Worm (Caenorhabditis elegans): ENCODE measurements around the gene F34D10.4.

The F34D10.4 gene

DNA sequence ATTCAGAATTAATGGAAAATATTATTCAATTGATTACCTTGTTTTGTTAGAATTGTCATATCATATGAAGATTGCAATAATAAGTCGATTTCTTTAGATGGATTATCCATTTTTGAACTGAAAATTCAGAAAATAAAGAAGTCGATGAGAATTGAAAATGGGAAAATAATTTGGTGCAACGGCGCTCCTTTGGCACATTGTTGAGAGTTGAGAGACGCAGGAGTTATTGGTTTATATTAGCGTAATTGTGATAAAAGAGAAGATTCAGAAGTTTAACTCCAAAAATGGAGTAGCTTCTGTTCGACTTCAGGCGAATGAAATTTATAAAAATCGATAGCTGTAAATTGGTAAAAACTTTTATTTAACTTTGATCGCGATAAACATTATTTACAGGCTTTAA, 16.8 kb upstream of the F34D10.4 start, which contains the start of gene C14B1.8:
TSS of gene C14B1.8 (minus strand) at position 117 of the 400 bp plus-strand sequence.
- TF ChIP-seq ama-1 (optimal IDR thresholded peaks at IDR 0.05) = no peak
- peak; percentile 51 for TF ChIP-seq lin-15B (tag; optimal IDR thresholded peaks at IDR 0.05)
- no peak for TF ChIP-seq unc-39 (tag; optimal IDR thresholded peaks at IDR 0.05)
- TF ChIP-seq nhr-76 (tag; optimal IDR thresholded peaks at IDR 0.05) = no peak

- no peak for TF ChIP-seq elt-3 (tag; optimal IDR thresholded peaks at IDR 0.05)
- TF ChIP-seq fos-1 (tag; optimal IDR thresholded peaks at IDR 0.05) = no peak
- no peak for TF ChIP-seq mml-1 (tag; optimal IDR thresholded peaks at IDR 0.05)
- TF ChIP-seq egl-5 (tag; optimal IDR thresholded peaks at IDR 0.05) = no peak
- TF ChIP-seq fkh-10 (GFP tag; optimal IDR thresholded peaks at IDR 0.05) = no peak
- no peak for TF ChIP-seq eor-1 (tag; optimal IDR thresholded peaks at IDR 0.05)
Observed at ce11 chrIII:3723726-3724125, 12.7 kb upstream of the F34D10.4 start.

DNA sequence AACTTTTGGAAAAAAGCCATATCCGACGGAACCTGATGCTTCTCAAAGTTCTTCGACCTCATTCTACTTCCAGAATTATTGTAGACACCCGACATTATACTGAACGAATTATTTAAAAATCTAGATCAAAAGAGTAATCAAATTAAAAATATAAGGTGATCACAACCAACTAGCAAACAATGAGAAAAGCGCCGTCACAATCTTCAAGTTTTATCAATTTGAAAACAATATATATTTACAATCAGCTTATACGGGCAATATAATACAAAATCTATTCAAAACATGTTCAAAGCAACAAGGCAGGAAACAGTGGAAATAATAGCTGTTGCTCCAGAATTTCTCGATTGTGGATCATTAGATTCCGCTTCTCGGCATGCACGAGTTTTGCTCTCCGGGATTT, 11.5 kb upstream of the F34D10.4 start, which contains the start of gene C14B1.12:
TSS of gene C14B1.12 (minus strand) at position 101 of the 400 bp plus-strand sequence.
- no peak for TF ChIP-seq ztf-11 (tag; optimal IDR thresholded peaks at IDR 0.05)

ce11 chrIII:3726443-3726842, 10.0 kb upstream of the F34D10.4 start, which contains the start of gene gldi-5:
TSS of gene gldi-5 (minus strand) at chrIII:3726500.
- TF ChIP-seq ceh-16 (tag; optimal IDR thresholded peaks at IDR 0.05) (no peak), daf-12 (tag; optimal IDR thresholded peaks at IDR 0.05) (no peak), mml-1 (tag; optimal IDR thresholded peaks at IDR 0.05) (no peak), nhr-23 (tag; optimal IDR thresholded peaks at IDR 0.05) (no peak), sea-2 (GFP tag; optimal IDR thresholded peaks at IDR 0.05) (no peak), pha-4 (tag; optimal IDR thresholded peaks at IDR 0.05) (no peak), lin-15B (tag; optimal IDR thresholded peaks at IDR 0.05) (no peak), nhr-67 (tag; optimal IDR thresholded peaks at IDR 0.05) (no peak), nhr-12 (tag; optimal IDR thresholded peaks at IDR 0.05) (no peak), elt-1 (tag; optimal IDR thresholded peaks at IDR 0.05) (no peak), pqm-1 (tag; optimal IDR thresholded peaks at IDR 0.05) (no peak), ama-1 (optimal IDR thresholded peaks at IDR 0.05) (no peak), eor-1 (tag; optimal IDR thresholded peaks at IDR 0.05) (no peak), unc-39 (tag; optimal IDR thresholded peaks at IDR 0.05) (no peak), jun-1 (tag; optimal IDR thresholded peaks at IDR 0.05) (no peak), nhr-76 (tag; optimal IDR thresholded peaks at IDR 0.05) (no peak), aly-2 (tag; optimal IDR thresholded peaks at IDR 0.05) (no peak), tbx-2 (tag; optimal IDR thresholded peaks at IDR 0.05) (no peak), nfya-1 (tag; optimal IDR thresholded peaks at IDR 0.05; ENCODE audit: insufficient read depth) (no peak)

ce11 chrIII:3729520-3729919, 6.9 kb upstream of the F34D10.4 start, which contains the start of gene F34D10.9:
TSS of gene F34D10.9 (minus strand) at chrIII:3729620.
- no peak for TF ChIP-seq egl-27 (tag; optimal IDR thresholded peaks at IDR 0.05)
- TF ChIP-seq nhr-28 (tag; optimal IDR thresholded peaks at IDR 0.05) = no peak
- no peak for TF ChIP-seq ZK546.5 (tag; optimal IDR thresholded peaks at IDR 0.05)
- no peak for TF ChIP-seq jun-1 (tag; optimal IDR thresholded peaks at IDR 0.05)
- no peak for TF ChIP-seq lin-39 (tag; optimal IDR thresholded peaks at IDR 0.05)
- TF ChIP-seq snpc-4 (tag; optimal IDR thresholded peaks at IDR 0.05) = no peak
- TF ChIP-seq nhr-77 (tag; optimal IDR thresholded peaks at IDR 0.05) = no peak
- no peak for TF ChIP-seq nhr-11 (tag; optimal IDR thresholded peaks at IDR 0.05)
- TF ChIP-seq fkh-10 (GFP tag; optimal IDR thresholded peaks at IDR 0.05) = no peak

ce11 chrIII:3730475-3730874, 5.9 kb upstream of the F34D10.4 start, which contains the start of gene F34D10.8:
TSS of gene F34D10.8 (plus strand) at chrIII:3730775.
- TF ChIP-seq ztf-11 (tag; optimal IDR thresholded peaks at IDR 0.05) (no peak), ztf-4 (tag; optimal IDR thresholded peaks at IDR 0.05) (no peak), nhr-43 (tag; optimal IDR thresholded peaks at IDR 0.05; ENCODE audit: poor library complexity, severe bottlenecking) (no peak), egl-27 (tag; optimal IDR thresholded peaks at IDR 0.05) (no peak), fkh-2 (tag; optimal IDR thresholded peaks at IDR 0.05) (no peak), skn-1 (tag; optimal IDR thresholded peaks at IDR 0.05) (no peak), ceh-28 (tag; optimal IDR thresholded peaks at IDR 0.05) (no peak), nhr-76 (tag; optimal IDR thresholded peaks at IDR 0.05) (no peak), egl-5 (tag; optimal IDR thresholded peaks at IDR 0.05) (no peak), pha-4 (tag; optimal IDR thresholded peaks at IDR 0.05) (no peak), nhr-237 (tag; optimal IDR thresholded peaks at IDR 0.05) (no peak), nhr-23 (tag; optimal IDR thresholded peaks at IDR 0.05) (no peak), sea-2 (GFP tag; optimal IDR thresholded peaks at IDR 0.05) (no peak), lin-15B (tag; optimal IDR thresholded peaks at IDR 0.05) (no peak), ama-1 (optimal IDR thresholded peaks at IDR 0.05) (no peak), nhr-12 (tag; optimal IDR thresholded peaks at IDR 0.05) (no peak), lsy-12 (tag; optimal IDR thresholded peaks at IDR 0.05) (no peak), fos-1 (tag; optimal IDR thresholded peaks at IDR 0.05) (no peak), ceh-82 (tag; optimal IDR thresholded peaks at IDR 0.05) (no peak)

Measured in whole organism, L3 larva.